Worm (Caenorhabditis elegans) whole organism, early embryonic: ENCODE results near the gene D1086.3.
"Not testable (repeated sequence)": the region's sequence is repeated elsewhere in the genome, so short reads cannot be mapped to it uniquely, and the experiment has no call there.

Source experiments
- B0310.2 ChIP-seq: sonication (generic microtip); optimal IDR thresholded peaks from 2 replicates; lab custom pipeline; 2016; ENCODE audit warnings: mild to moderate bottlenecking, missing genetic modification characterization, missing compliant biosample characterization
- F13C5.2 ChIP-seq: sonication (generic microtip); optimal IDR thresholded peaks from 2 replicates; lab custom pipeline; 2017; ENCODE audit warnings: mild to moderate bottlenecking, missing genetic modification characterization, inconsistent platforms, missing compliant biosample characterization
- aly-1 ChIP-seq: sonication (generic microtip); optimal IDR thresholded peaks from 2 replicates; lab custom pipeline; 2016; ENCODE audit warnings: missing genetic modification characterization, missing compliant biosample characterization
- ama-1 ChIP-seq: fragments of 150-350 bp; optimal IDR thresholded peaks from 2 replicates; lab custom pipeline; 2014
- ceh-13 ChIP-seq: fragments of 200-800 bp; sonication (Bioruptor generic); optimal IDR thresholded peaks from 2 replicates; lab custom pipeline; 2018; ENCODE audit warnings: mild to moderate bottlenecking, missing genetic modification characterization, missing compliant biosample characterization
- ceh-36 ChIP-seq: sonication (generic microtip); optimal IDR thresholded peaks from 2 replicates; lab custom pipeline; 2016; ENCODE audit warnings: missing genetic modification characterization, inconsistent platforms, missing compliant biosample characterization
- ets-7 ChIP-seq: sonication (generic microtip); optimal IDR thresholded peaks from 2 replicates; lab custom pipeline; 2016; ENCODE audit warnings: missing genotype, missing genetic modification characterization, missing compliant biosample characterization
- flt-1 ChIP-seq: fragments of 200-800 bp; sonication (Bioruptor generic); IDR thresholded peaks from 2 replicates; pipeline ENCODE4 v1.3.6; 2022; ENCODE audit warnings: missing genetic modification characterization, missing compliant biosample characterization
- hmbx-1 ChIP-seq: sonication (generic microtip); optimal IDR thresholded peaks from 2 replicates; lab custom pipeline; 2016; ENCODE audit warnings: mild to moderate bottlenecking, missing genetic modification characterization, missing compliant biosample characterization
- hmg-4 ChIP-seq: fragments of 200-800 bp; sonication (Bioruptor generic); optimal IDR thresholded peaks from 2 replicates; lab custom pipeline; 2018; ENCODE audit warnings: mild to moderate bottlenecking, missing genetic modification characterization, missing compliant biosample characterization
- hnd-1 ChIP-seq: sonication (generic microtip); optimal IDR thresholded peaks from 2 replicates; lab custom pipeline; 2016; ENCODE audit warnings: missing genetic modification characterization, missing compliant biosample characterization
- pes-1 ChIP-seq: fragments of 200-800 bp; sonication (Bioruptor generic); IDR thresholded peaks from 2 replicates; pipeline ENCODE4 v1.3.6; 2022; ENCODE audit warnings: missing genetic modification reagents, missing genetic modification characterization, missing compliant biosample characterization
- scrt-1 ChIP-seq: fragments of 200-800 bp; sonication (Bioruptor generic); IDR thresholded peaks from 2 replicates; pipeline ENCODE4 v1.3.6; 2022; ENCODE audit warnings: missing genetic modification characterization, missing compliant biosample characterization
- sea-1 ChIP-seq: fragments of 200-800 bp; sonication (Bioruptor generic); conservative IDR thresholded peaks from 2 replicates; pipeline ENCODE4 v1.3.6; 2022; ENCODE audit warnings: missing genetic modification characterization, missing compliant biosample characterization
- tbx-11 ChIP-seq: fragments of 200-800 bp; sonication (Bioruptor generic); IDR thresholded peaks from 2 replicates; pipeline ENCODE4 v1.3.6; 2022; ENCODE audit warnings: missing genetic modification characterization, missing compliant biosample characterization
- tbx-37 ChIP-seq: fragments of 200-800 bp; sonication (Bioruptor generic); conservative IDR thresholded peaks from 2 replicates; pipeline ENCODE4 v1.3.6; 2022; ENCODE audit warnings: missing genetic modification reagents, missing genetic modification characterization, missing compliant biosample characterization
- tra-4 ChIP-seq: sonication (generic microtip); optimal IDR thresholded peaks from 2 replicates; lab custom pipeline; 2017; ENCODE audit warnings: missing genetic modification characterization, missing compliant biosample characterization

D1086.3 gene

ce11 chrV:14092403-14092802, at the start of gene D1086.3:
D1086.3 (plus strand) TSS chrV:14092792.
- no peak for TF ChIP-seq ceh-36
- peak; percentile 1 for TF ChIP-seq F13C5.2 (tag; lab: Kevin White, UChicago)
- TF ChIP-seq tbx-11 (GFP tag; lab: Robert Waterston, UW): no peak

ce11 chrV:14049274-14049673, 43.3 kb upstream of the D1086.3 start, which contains the start of gene F58D12.1:
F58D12.1 (plus strand) TSS chrV:14049574.
- not testable (repeated sequence) for TF ChIP-seq hmbx-1 (tag; lab: Kevin White, UChicago); ama-1 (lab: Kevin White, UChicago); tra-4 (tag; lab: Kevin White, UChicago)

ce11 chrV:14055097-14055496, 37.5 kb upstream of the D1086.3 start:
- TF ChIP-seq ets-7 (tag; lab: Kevin White, UChicago) (peak; percentile 35), scrt-1 (0 out of 2 replicates have a peak, but pooled peaks have one; percentile 53), pes-1 (GFP tag; lab: Robert Waterston, UW) (peak; percentile 76; the same call in 1 of the 2 replicates), tbx-37 (peak; percentile 87), flt-1 (GFP tag; lab: Robert Waterston, UW) (peak; percentile 53; the same call in 1 of the 2 replicates), tbx-11 (GFP tag; lab: Robert Waterston, UW) (0 out of 2 replicates have a peak, but pooled peaks have one; percentile 28)

- TF ChIP-seq hmbx-1 (tag; lab: Kevin White, UChicago) (no peak), hmg-4 (GFP tag; lab: Kevin White, UChicago) (no peak), ceh-36 (no peak), tra-4 (tag; lab: Kevin White, UChicago) (no peak)
Measured at ce11 chrV:14057540-14057939, 35.1 kb upstream of the D1086.3 start, which contains the start of gene F58D12.3. F58D12.3 (plus strand) TSS chrV:14057840.

ce11 chrV:14063980-14064379, 28.6 kb upstream of the D1086.3 start:
- TF ChIP-seq hmbx-1 (tag; lab: Kevin White, UChicago) (no peak), flt-1 (GFP tag; lab: Robert Waterston, UW) (no peak), F13C5.2 (tag; lab: Kevin White, UChicago) (no peak), ets-7 (tag; lab: Kevin White, UChicago) (no peak), ceh-36 (no peak), tra-4 (tag; lab: Kevin White, UChicago) (no peak), ceh-13 (GFP tag; lab: Kevin White, UChicago) (no peak), ama-1 (lab: Kevin White, UChicago) (no peak), scrt-1 (no peak), pes-1 (GFP tag; lab: Robert Waterston, UW) (no peak), sea-1 (GFP tag; lab: Robert Waterston, UW) (no peak), tbx-11 (GFP tag; lab: Robert Waterston, UW) (no peak), B0310.2 (no peak), hmg-4 (GFP tag; lab: Kevin White, UChicago) (no peak), tbx-37 (no peak), hnd-1 (tag; lab: Kevin White, UChicago) (no peak)

ce11 chrV:14064422-14064821, 28.2 kb upstream of the D1086.3 start, which contains the start of gene D1086.21:
D1086.21 (plus strand) TSS chrV:14064722.
- TF ChIP-seq ama-1 (lab: Kevin White, UChicago): no peak
- TF ChIP-seq tbx-11 (GFP tag; lab: Robert Waterston, UW): no peak
- no peak for TF ChIP-seq hnd-1 (tag; lab: Kevin White, UChicago)
- no peak for TF ChIP-seq tbx-37
- no peak for TF ChIP-seq ets-7 (tag; lab: Kevin White, UChicago)

ce11 chrV:14067816-14068296, 24.7 kb upstream of the D1086.3 start, which contains the start of gene D1086.17:
D1086.17 (plus strand) TSS chrV:14067866.
- TF ChIP-seq tbx-37 (no peak), hmbx-1 (tag; lab: Kevin White, UChicago) (no peak), B0310.2 (no peak), tbx-11 (GFP tag; lab: Robert Waterston, UW) (no peak), pes-1 (GFP tag; lab: Robert Waterston, UW) (no peak), hnd-1 (tag; lab: Kevin White, UChicago) (no peak), aly-1 (tag; lab: Kevin White, UChicago) (no peak), F13C5.2 (tag; lab: Kevin White, UChicago) (no peak), ets-7 (tag; lab: Kevin White, UChicago) (no peak)

ce11 chrV:14069899-14070298, 22.7 kb upstream of the D1086.3 start:
- TF ChIP-seq pes-1 (GFP tag; lab: Robert Waterston, UW): no peak
- TF ChIP-seq tbx-37: no peak
- TF ChIP-seq B0310.2: no peak
- no peak for TF ChIP-seq hmbx-1 (tag; lab: Kevin White, UChicago)
- no peak for TF ChIP-seq tbx-11 (GFP tag; lab: Robert Waterston, UW)
- no peak for TF ChIP-seq tra-4 (tag; lab: Kevin White, UChicago)

ce11 chrV:14074160-14074559, 18.4 kb upstream of the D1086.3 start, which contains the start of gene D1086.11:
D1086.11 (plus strand) TSS chrV:14074460.
- TF ChIP-seq sea-1 (GFP tag; lab: Robert Waterston, UW) (no peak), pes-1 (GFP tag; lab: Robert Waterston, UW) (no peak), scrt-1 (no peak), ets-7 (tag; lab: Kevin White, UChicago) (no peak), tra-4 (tag; lab: Kevin White, UChicago) (no peak), ceh-36 (no peak), ceh-13 (GFP tag; lab: Kevin White, UChicago) (no peak), F13C5.2 (tag; lab: Kevin White, UChicago) (no peak)
